Fruit fly (Drosophila melanogaster): ENCODE data around the gene GATAe.

The GATAe gene

dm6 chr3R:16025587-16026223 lies 16.8 kb downstream of the GATAe start, which contains the start of gene pnr (continued):
- TF ChIP-seq CG34376 (GFP tag; optimal IDR thresholded peaks at IDR 0.05) = peak; percentile 55
- TF ChIP-seq kay (GFP tag; optimal IDR thresholded peaks at IDR 0.05) = no peak
- TF ChIP-seq nerfin-2 (GFP tag; IDR thresholded peaks at IDR 0.05; ENCODE audit: partially characterized antibody) = no peak
- TF ChIP-seq CG7963 (GFP tag; IDR thresholded peaks at IDR 0.05; ENCODE audit: partially characterized antibody) = no peak
- no peak for TF ChIP-seq CG12744 (GFP tag; optimal IDR thresholded peaks at IDR 0.05)
- peak; percentile 14 for TF ChIP-seq pb (GFP tag; optimal IDR thresholded peaks at IDR 0.05)
- TF ChIP-seq CG12659 (GFP tag; optimal IDR thresholded peaks at IDR 0.05) = no peak
- TF ChIP-seq CG6813 (GFP tag; optimal IDR thresholded peaks at IDR 0.05) = peak; percentile 25
- TF ChIP-seq CG10543 (GFP tag; optimal IDR thresholded peaks at IDR 0.05) = no peak
- TF ChIP-seq CG14710 (tag; optimal IDR thresholded peaks at IDR 0.05) = no peak
- TF ChIP-seq NfI (GFP tag; optimal IDR thresholded peaks at IDR 0.05) = no peak
- no peak for TF ChIP-seq CG11723 (GFP tag; optimal IDR thresholded peaks at IDR 0.05)
- TF ChIP-seq pzg (GFP tag; optimal IDR thresholded peaks at IDR 0.05) = no peak
- no peak for TF ChIP-seq CG8290 (GFP tag; optimal IDR thresholded peaks at IDR 0.05)
- no peak for TF ChIP-seq CG8290 (tag; optimal IDR thresholded peaks at IDR 0.05)
- TF ChIP-seq CG16779 (GFP tag; IDR thresholded peaks at IDR 0.05) = no peak
- TF ChIP-seq CG7987 (GFP tag; optimal IDR thresholded peaks at IDR 0.05) = peak; percentile 16
- peak; percentile 64 for TF ChIP-seq phol (tag; optimal IDR thresholded peaks at IDR 0.05)
- peak; percentile 69 for TF ChIP-seq onecut (GFP tag; IDR thresholded peaks at IDR 0.05)
- peak; percentile 33 for TF ChIP-seq CG2116 (GFP tag; optimal IDR thresholded peaks at IDR 0.05)
- no peak; the same call in 1 of the 2 replicates for TF ChIP-seq CG13287 (GFP tag; IDR thresholded peaks at IDR 0.05; ENCODE audit: partially characterized antibody)
- peak; percentile 17 for TF ChIP-seq CG13775 (GFP tag; optimal IDR thresholded peaks at IDR 0.05)
- TF ChIP-seq CG14965 (GFP tag; optimal IDR thresholded peaks at IDR 0.05; ENCODE audit: borderline replicate concordance) = no peak
- no peak for TF ChIP-seq gem (tag; optimal IDR thresholded peaks at IDR 0.05)
- TF ChIP-seq CG16815 (GFP tag; optimal IDR thresholded peaks at IDR 0.05) = no peak
- peak; percentile 95 for TF ChIP-seq Nf-YA (GFP tag; IDR thresholded peaks at IDR 0.05)
- TF ChIP-seq ap (GFP tag; IDR thresholded peaks at IDR 0.05) = no peak
- no peak for TF ChIP-seq CG7786 (GFP tag; optimal IDR thresholded peaks at IDR 0.05)
- peak; percentile 36 for TF ChIP-seq lab (GFP tag; optimal IDR thresholded peaks at IDR 0.05)
- no peak for TF ChIP-seq HLH3B (GFP tag; IDR thresholded peaks at IDR 0.05)
- peak; percentile 97 for TF ChIP-seq abd-A (tag; optimal IDR thresholded peaks at IDR 0.05)
- no peak for TF ChIP-seq Fer2 (tag; optimal IDR thresholded peaks at IDR 0.05)
- no peak for TF ChIP-seq CG17912 (GFP tag; optimal IDR thresholded peaks at IDR 0.05)
- peak; percentile 85 for TF ChIP-seq Trl (optimal IDR thresholded peaks at IDR 0.05)
- peak; percentile 50 for TF ChIP-seq Trl (GFP tag; optimal IDR thresholded peaks at IDR 0.05)
- no peak for TF ChIP-seq CG13624 (GFP tag; optimal IDR thresholded peaks at IDR 0.05)
- TF ChIP-seq CG10321 (GFP tag; IDR thresholded peaks at IDR 0.05) = peak; percentile 94
- 0 out of 4 replicates have a peak, but pooled peaks have one; percentile 32 for TF ChIP-seq Dll (GFP tag; IDR thresholded peaks at IDR 0.05; ENCODE audit: partially characterized antibody)
- no peak for TF ChIP-seq CG7928 (GFP tag; optimal IDR thresholded peaks at IDR 0.05)
- no peak for TF ChIP-seq tio (GFP tag; optimal IDR thresholded peaks at IDR 0.05)
- TF ChIP-seq Hey (tag; optimal IDR thresholded peaks at IDR 0.05) = peak; percentile 42
- TF ChIP-seq CG32772 (GFP tag; IDR thresholded peaks at IDR 0.05) = 0 out of 2 replicates have a peak, but pooled peaks have one; percentile 8
- TF ChIP-seq CG33557 (GFP tag; optimal IDR thresholded peaks at IDR 0.05) = peak; percentile 30
- no peak for TF ChIP-seq CG14050 (GFP tag; IDR thresholded peaks at IDR 0.05)
- peak; percentile 19 for TF ChIP-seq CG1603 (tag; optimal IDR thresholded peaks at IDR 0.05)
- TF ChIP-seq dan (GFP tag; IDR thresholded peaks at IDR 0.05) = no peak
- TF ChIP-seq CG17328 (GFP tag; IDR thresholded peaks at IDR 0.05) = no peak
- no peak for TF ChIP-seq Dip3 (GFP tag; optimal IDR thresholded peaks at IDR 0.05)
- no peak for TF ChIP-seq CG1602 (GFP tag; optimal IDR thresholded peaks at IDR 0.05)
- no peak for TF ChIP-seq gcm2 (GFP tag; optimal IDR thresholded peaks at IDR 0.05)

Data from whole organism, embryonic.